Worm (Caenorhabditis elegans) whole organism, young adult: ENCODE results near the gene ptr-24.
A peak's percentile ranks its signal among the peaks of the same experiment; 100 is the strongest.

Experiments
- B0336.3 ChIP-seq: fragments of 200-800 bp; sonication (Bioruptor generic); IDR thresholded peaks from 2 replicates; pipeline ENCODE4 v1.3.6; 2022; ENCODE audit warnings: missing genetic modification characterization, missing compliant biosample characterization
- F22D6.2 ChIP-seq: sonication (generic microtip); optimal IDR thresholded peaks from 2 replicates; lab custom pipeline; 2016; ENCODE audit warnings: mild to moderate bottlenecking, missing genetic modification characterization, missing compliant biosample characterization
- F23B12.7 ChIP-seq: sonication (generic microtip); optimal IDR thresholded peaks from 2 replicates; lab custom pipeline; 2017; ENCODE audit warnings: missing genetic modification characterization, mild to moderate bottlenecking, missing compliant biosample characterization, antibody characterized with exemption, moderate library complexity; ENCODE audit not compliant: insufficient read depth
- F37B4.10 ChIP-seq: fragments of 200-800 bp; sonication (Bioruptor generic); IDR thresholded peaks from 2 replicates; pipeline ENCODE4 v1.3.6; 2022; ENCODE audit warnings: missing genetic modification characterization, missing compliant biosample characterization
- F52B5.7 ChIP-seq: sonication (generic microtip); optimal IDR thresholded peaks from 2 replicates; lab custom pipeline; 2016; ENCODE audit warnings: mild to moderate bottlenecking, missing genetic modification characterization, missing compliant biosample characterization
- F55B11.4 ChIP-seq: sonication (generic microtip); optimal IDR thresholded peaks from 2 replicates; lab custom pipeline; 2016; ENCODE audit warnings: missing compliant biosample characterization, missing genetic modification characterization, borderline replicate concordance; ENCODE audit not compliant: insufficient read depth
- F57C9.4 ChIP-seq: sonication (generic microtip); optimal IDR thresholded peaks from 2 replicates; lab custom pipeline; 2017; ENCODE audit warnings: mild to moderate bottlenecking, missing genetic modification characterization, missing compliant biosample characterization
- K12H6.12 ChIP-seq: fragments of 200-800 bp; sonication (Bioruptor generic); optimal IDR thresholded peaks from 2 replicates; lab custom pipeline; 2018; ENCODE audit warnings: mild to moderate bottlenecking, missing genetic modification characterization, missing compliant biosample characterization
- T07F8.4 ChIP-seq: sonication (generic microtip); optimal IDR thresholded peaks from 2 replicates; lab custom pipeline; 2016; ENCODE audit warnings: mild to moderate bottlenecking, missing genetic modification characterization, moderate library complexity, missing compliant biosample characterization
- Y53F4B.3 ChIP-seq: fragments of 200-800 bp; sonication (Bioruptor generic); IDR thresholded peaks from 2 replicates; pipeline ENCODE4 v1.3.6; 2022; ENCODE audit warnings: missing genetic modification reagents, missing genetic modification characterization, missing compliant biosample characterization
- Y53G8AR.9 ChIP-seq: fragments of 200-800 bp; sonication (Bioruptor generic); conservative IDR thresholded peaks from 2 replicates; pipeline ENCODE4 v1.3.6; 2022; ENCODE audit warnings: missing genetic modification reagents, missing genetic modification characterization, missing compliant biosample characterization
- Y56A3A.18 ChIP-seq: fragments of 200-800 bp; sonication (Bioruptor generic); IDR thresholded peaks from 2 replicates; pipeline ENCODE4 v1.3.6; 2022; ENCODE audit warnings: missing genetic modification reagents, missing genetic modification characterization, missing compliant biosample characterization
- Y95B8A.8 ChIP-seq: fragments of 200-800 bp; sonication (Bioruptor generic); IDR thresholded peaks from 2 replicates; pipeline ENCODE4 v1.3.6; 2022; ENCODE audit warnings: missing genetic modification reagents, missing genetic modification characterization, missing compliant biosample characterization
- aptf-2 ChIP-seq: fragments of 200-800 bp; sonication (Bioruptor generic); conservative IDR thresholded peaks from 2 replicates; pipeline ENCODE4 v1.3.6; 2022; ENCODE audit warnings: missing genetic modification reagents, missing genetic modification characterization, missing compliant biosample characterization
- aptf-3 ChIP-seq: fragments of 200-800 bp; sonication (Bioruptor generic); IDR thresholded peaks from 2 replicates; pipeline ENCODE4 v1.3.6; 2022; ENCODE audit warnings: missing genetic modification characterization, missing compliant biosample characterization
- atf-7 ChIP-seq: sonication (generic microtip); optimal IDR thresholded peaks from 2 replicates; lab custom pipeline; 2017; ENCODE audit warnings: mild to moderate bottlenecking, missing genetic modification characterization, missing compliant biosample characterization
- attf-3 ChIP-seq: fragments of 200-800 bp; sonication (Bioruptor generic); conservative IDR thresholded peaks from 2 replicates; pipeline ENCODE4 v1.3.6; 2022; ENCODE audit warnings: missing genetic modification reagents, missing genetic modification characterization, missing compliant biosample characterization
- bed-1 ChIP-seq: fragments of 200-800 bp; sonication (Bioruptor generic); IDR thresholded peaks from 2 replicates; pipeline ENCODE4 v1.3.6; 2022; ENCODE audit warnings: missing genetic modification reagents, missing genetic modification characterization, missing compliant biosample characterization
- cebp-1 ChIP-seq, 2 experiments: fragments of 200-800 bp in 1 of 2; sonication (Bioruptor generic) in 1 of 2; sonication (generic microtip) in 1 of 2; IDR thresholded peaks in 1 of 2; optimal IDR thresholded peaks in 1 of 2; 2 replicates each; pipeline versions ENCODE4 v1.3.6 to Lab custom; 2017 to 2022; ENCODE audit warnings: missing compliant biosample characterization in 2 of 2, missing genetic modification characterization in 2 of 2, mild to moderate bottlenecking in 1 of 2, missing genetic modification reagents in 1 of 2, moderate library complexity in 1 of 2
- ceh-100 ChIP-seq: fragments of 200-800 bp; sonication (Bioruptor generic); IDR thresholded peaks from 2 replicates; pipeline ENCODE4 v1.3.6; 2022; ENCODE audit warnings: missing genetic modification reagents, missing genetic modification characterization, missing compliant biosample characterization
- ceh-91 ChIP-seq: fragments of 200-800 bp; sonication (Bioruptor generic); IDR thresholded peaks from 2 replicates; pipeline ENCODE4 v1.3.6; 2022; ENCODE audit warnings: missing genetic modification reagents, missing genetic modification characterization, missing compliant biosample characterization
- chd-7 ChIP-seq: sonication (generic microtip); optimal IDR thresholded peaks from 2 replicates; lab custom pipeline; 2016; ENCODE audit warnings: mild to moderate bottlenecking, missing genetic modification characterization, moderate library complexity, missing compliant biosample characterization
- dox-1 ChIP-seq: fragments of 200-800 bp; sonication (Bioruptor generic); IDR thresholded peaks from 2 replicates; pipeline ENCODE4 v1.3.6; 2022; ENCODE audit warnings: missing genetic modification reagents, missing genetic modification characterization, missing compliant biosample characterization
- egl-18 ChIP-seq: fragments of 200-800 bp; sonication (Bioruptor generic); IDR thresholded peaks from 2 replicates; pipeline ENCODE4 v1.3.6; 2022; ENCODE audit warnings: missing genetic modification reagents, missing genetic modification characterization, missing compliant biosample characterization
- egl-44 ChIP-seq: fragments of 200-800 bp; sonication (Bioruptor generic); IDR thresholded peaks from 2 replicates; pipeline ENCODE4 v1.3.6; 2022; ENCODE audit warnings: missing genetic modification reagents, missing genetic modification characterization, missing compliant biosample characterization
- ekl-4 ChIP-seq: fragments of 200-800 bp; sonication (Bioruptor generic); IDR thresholded peaks from 2 replicates; pipeline ENCODE4 v1.3.6; 2022; ENCODE audit warnings: missing genetic modification reagents, missing genetic modification characterization, missing compliant biosample characterization
- hmg-20 ChIP-seq: fragments of 200-800 bp; sonication (Bioruptor generic); IDR thresholded peaks from 2 replicates; pipeline ENCODE4 v1.3.6; 2022; ENCODE audit warnings: missing genetic modification reagents, missing genetic modification characterization, missing compliant biosample characterization
- let-607 ChIP-seq, 2 experiments: fragments of 200-800 bp in 1 of 2; sonication (Bioruptor generic) in 1 of 2; sonication (generic microtip) in 1 of 2; optimal IDR thresholded peaks; 2 replicates each; lab custom pipeline; 2016 to 2018; ENCODE audit warnings: mild to moderate bottlenecking in 2 of 2, missing compliant biosample characterization in 2 of 2, missing genetic modification characterization in 2 of 2, moderate library complexity in 2 of 2, missing genotype in 1 of 2
- lin-54 ChIP-seq: fragments of 200-800 bp; sonication (Bioruptor generic); optimal IDR thresholded peaks from 2 replicates; lab custom pipeline; 2018; ENCODE audit warnings: mild to moderate bottlenecking, missing genetic modification characterization, missing compliant biosample characterization
- madf-8 ChIP-seq: fragments of 200-800 bp; sonication (Bioruptor generic); conservative IDR thresholded peaks from 2 replicates; pipeline ENCODE4 v1.3.6; 2022; ENCODE audit warnings: missing genetic modification reagents, missing genetic modification characterization, missing compliant biosample characterization
- mel-28 ChIP-seq: sonication (generic microtip); optimal IDR thresholded peaks from 2 replicates; lab custom pipeline; 2016; ENCODE audit warnings: borderline replicate concordance, mild to moderate bottlenecking, missing genetic modification characterization, missing compliant biosample characterization
- nfyb-1 ChIP-seq: fragments of 200-800 bp; sonication (Bioruptor generic); IDR thresholded peaks from 2 replicates; pipeline ENCODE4 v1.3.6; 2022; ENCODE audit warnings: missing genetic modification reagents, missing genetic modification characterization, missing compliant biosample characterization
- nhr-120 ChIP-seq: fragments of 200-800 bp; sonication (Bioruptor generic); IDR thresholded peaks from 2 replicates; pipeline ENCODE4 v1.3.6; 2022; ENCODE audit warnings: missing genetic modification characterization, missing compliant biosample characterization
- nhr-80 ChIP-seq: sonication (generic microtip); optimal IDR thresholded peaks from 2 replicates; lab custom pipeline; 2016; ENCODE audit warnings: missing genetic modification characterization, missing compliant biosample characterization
- nhr-90 ChIP-seq: sonication (generic microtip); optimal IDR thresholded peaks from 2 replicates; lab custom pipeline; 2016; ENCODE audit warnings: missing genotype, mild to moderate bottlenecking, missing genetic modification characterization, missing compliant biosample characterization
- sea-2 ChIP-seq: fragments of 200-800 bp; sonication (Bioruptor generic); IDR thresholded peaks from 2 replicates; pipeline ENCODE4 v1.3.6; 2022; ENCODE audit warnings: missing genetic modification characterization, missing compliant biosample characterization
- snpc-1.3 ChIP-seq: sonication (generic microtip); optimal IDR thresholded peaks from 2 replicates; lab custom pipeline; 2017; ENCODE audit warnings: missing genetic modification characterization, mild to moderate bottlenecking, missing compliant biosample characterization, antibody characterized with exemption, moderate library complexity, missing genotype, missing genetic modification reagents; ENCODE audit not compliant: insufficient read depth
- snpc-4 ChIP-seq, 5 experiments: fragments of 150-350 bp in 1 of 5; sonication (generic microtip) in 4 of 5; optimal IDR thresholded peaks; 2 replicates each; lab custom pipeline; 2014 to 2018; ENCODE audit warnings: missing genetic modification characterization in 5 of 5, missing biosample characterization in 3 of 5, antibody characterized with exemption in 2 of 5, mild to moderate bottlenecking in 2 of 5, missing compliant biosample characterization in 2 of 5, missing genotype in 2 of 5, moderate library complexity in 2 of 5, missing genetic modification reagents in 1 of 5
- unc-62 ChIP-seq: fragments of 150-350 bp; optimal IDR thresholded peaks from 2 replicates; lab custom pipeline; 2014; ENCODE audit warnings: missing biosample characterization, missing genetic modification reagents, missing genetic modification characterization
- zfh-2 ChIP-seq: fragments of 200-800 bp; sonication (Bioruptor generic); conservative IDR thresholded peaks from 2 replicates; pipeline ENCODE4 v1.3.6; 2022; ENCODE audit warnings: missing genetic modification reagents, missing genetic modification characterization, missing compliant biosample characterization

The ptr-24 gene

DNA sequence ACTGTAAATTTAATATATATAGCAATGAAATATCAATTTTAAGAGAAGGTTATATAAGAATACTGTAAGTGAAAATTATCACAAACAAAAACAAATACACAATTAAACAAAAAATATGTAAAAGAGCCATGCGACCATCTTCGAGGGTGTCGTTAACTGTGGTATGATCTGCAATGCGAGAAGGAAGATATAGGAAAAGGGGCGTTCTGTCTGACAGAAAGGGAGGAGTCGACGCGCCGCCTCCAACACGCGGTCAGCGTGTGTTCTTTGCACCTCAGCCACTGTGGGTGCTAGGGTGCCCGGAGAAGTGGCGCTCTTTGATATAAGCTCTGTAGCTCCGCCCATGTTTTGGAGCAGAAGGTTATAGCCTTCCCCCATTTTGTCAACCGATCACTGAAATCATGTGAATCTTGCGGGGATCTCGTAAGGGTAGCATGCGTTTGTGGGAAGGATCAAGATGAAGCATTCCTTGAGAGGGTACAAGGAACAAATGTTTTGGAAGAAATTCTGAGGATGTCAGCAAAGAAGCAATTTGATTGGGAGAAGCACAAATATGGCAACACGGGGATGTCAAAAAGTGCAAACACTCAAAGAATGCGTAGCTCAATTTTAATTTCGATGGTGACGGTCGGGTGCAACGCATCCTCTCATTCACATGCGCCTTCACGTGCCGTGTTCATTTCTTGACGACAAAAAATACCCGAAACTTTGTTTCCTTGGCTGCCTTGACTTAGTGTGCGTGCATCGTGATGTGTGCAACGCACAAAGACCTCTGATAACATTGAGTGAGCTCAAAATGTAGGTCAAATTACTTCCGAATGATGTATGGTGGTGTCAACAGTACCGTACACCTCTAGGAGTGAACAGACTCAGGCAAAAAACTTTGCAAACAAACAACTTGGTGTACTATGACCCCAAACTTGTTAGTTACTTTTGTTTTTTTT lies 13.2 kb downstream of the ptr-24 start, which contains the start of gene mxl-3 (continued):
- TF ChIP-seq snpc-4 (GFP tag; optimal IDR thresholded peaks at IDR 0.05; lab: Kevin White, UChicago) (no peak), snpc-4 (tag; optimal IDR thresholded peaks at IDR 0.05; lab: Kevin White, UChicago) (peak in 1 of 4 experiments; percentile 26), Y53G8AR.9 (GFP tag; lab: Robert Waterston, UW) (0 out of 2 replicates have a peak, but pooled peaks have one; percentile 29), let-607 (tag; optimal IDR thresholded peaks at IDR 0.05; lab: Kevin White, UChicago) (peak in 1 of 2 experiments; percentile 21), ceh-91 (GFP tag; lab: Robert Waterston, UW) (no peak), F22D6.2 (no peak), Y95B8A.8 (no peak), atf-7 (peak; percentile 19), nhr-80 (tag; lab: Kevin White, UChicago) (peak; percentile 38), zfh-2 (GFP tag; lab: Robert Waterston, UW) (peak; percentile 80), unc-62 (GFP tag; lab: Kevin White, UChicago) (no peak), nfyb-1 (GFP tag; lab: Robert Waterston, UW) (peak; percentile 53), sea-2 (GFP tag; lab: Robert Waterston, UW) (no peak), Y53F4B.3 (GFP tag; lab: Robert Waterston, UW) (no peak)
- TF ChIP-seq, all 124 proteins: peak for 14

DNA sequence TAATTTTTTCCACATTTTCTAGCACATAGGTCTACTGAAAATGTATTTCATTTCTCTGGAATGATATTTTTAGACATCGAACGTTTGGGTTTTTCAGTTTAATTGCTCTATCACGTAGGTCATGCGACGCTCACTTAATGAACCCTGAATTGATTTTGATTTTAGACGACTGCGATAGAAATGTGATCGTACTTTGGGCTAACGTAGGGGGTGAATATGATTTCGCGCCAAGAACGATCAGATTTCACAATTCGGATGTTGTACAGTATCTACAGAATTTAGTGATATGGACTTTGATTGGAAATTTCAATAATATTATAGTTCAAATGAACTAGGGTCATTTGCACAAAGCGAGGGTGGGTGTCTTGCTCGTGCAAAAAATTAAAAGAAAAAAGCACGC lies 14.3 kb downstream of the ptr-24 start:
- TF ChIP-seq cebp-1 (GFP tag; IDR thresholded peaks at IDR 0.05; lab: Robert Waterston, UW), result no peak
- peak; percentile 52 for TF ChIP-seq cebp-1 (tag; optimal IDR thresholded peaks at IDR 0.05; lab: Kevin White, UChicago)
- no peak for TF ChIP-seq atf-7
- no peak for TF ChIP-seq B0336.3 (GFP tag; lab: Robert Waterston, UW)

DNA sequence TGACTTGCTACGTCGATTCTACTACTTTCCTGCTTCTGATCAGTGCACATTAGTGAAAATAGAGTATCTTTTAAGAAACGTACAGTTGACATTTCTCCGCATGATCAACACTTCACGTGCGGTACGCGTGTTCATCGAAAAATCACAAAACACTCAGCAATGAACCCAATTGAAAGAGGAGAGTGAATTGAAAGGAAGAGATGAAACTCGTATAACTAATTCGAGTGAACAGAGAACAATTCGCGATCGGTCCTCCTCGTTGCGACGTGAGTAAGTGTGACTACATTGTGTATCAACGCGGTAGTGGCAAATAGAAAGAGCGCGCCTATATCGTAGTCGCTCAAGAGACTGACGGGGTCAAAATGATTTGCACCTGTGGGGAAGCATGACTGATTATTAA lies 15.7 kb downstream of the ptr-24 start:
- TF ChIP-seq ceh-91 (GFP tag; lab: Robert Waterston, UW) (no peak), dox-1 (0 out of 2 replicates have a peak, but pooled peaks have one; percentile 6), B0336.3 (GFP tag; lab: Robert Waterston, UW) (0 out of 2 replicates have a peak, but pooled peaks have one; percentile 50), F23B12.7 (tag; lab: Kevin White, UChicago) (no peak), snpc-4 (GFP tag; optimal IDR thresholded peaks at IDR 0.05; lab: Kevin White, UChicago) (no peak), snpc-4 (tag; optimal IDR thresholded peaks at IDR 0.05; lab: Kevin White, UChicago) (peak in 2 of 4 experiments; percentile 22 to 23), mel-28 (tag; lab: Kevin White, UChicago) (no peak), chd-7 (tag; lab: Kevin White, UChicago) (peak; percentile 50), hmg-20 (no peak), aptf-3 (GFP tag; lab: Robert Waterston, UW) (no peak), Y56A3A.18 (GFP tag; lab: Robert Waterston, UW) (no peak), nhr-90 (no peak), ekl-4 (GFP tag; lab: Robert Waterston, UW) (no peak), ceh-100 (GFP tag; lab: Robert Waterston, UW) (no peak), F52B5.7 (no peak), Y95B8A.8 (no peak), F37B4.10 (GFP tag; lab: Robert Waterston, UW) (no peak), let-607 (tag; optimal IDR thresholded peaks at IDR 0.05; lab: Kevin White, UChicago) (peak in 1 of 2 experiments; percentile 14), lin-54 (GFP tag; lab: Kevin White, UChicago) (no peak), nhr-120 (GFP tag; lab: Robert Waterston, UW) (no peak), egl-44 (no peak), egl-18 (GFP tag; lab: Robert Waterston, UW) (no peak), aptf-2 (no peak), unc-62 (GFP tag; lab: Kevin White, UChicago) (no peak), F55B11.4 (no peak), K12H6.12 (tag; lab: Kevin White, UChicago) (no peak), snpc-1.3 (no peak), T07F8.4 (tag; lab: Kevin White, UChicago) (no peak), F57C9.4 (tag; lab: Kevin White, UChicago) (no peak), bed-1 (GFP tag; lab: Robert Waterston, UW) (no peak), madf-8 (GFP tag; lab: Robert Waterston, UW) (no peak), attf-3 (GFP tag; lab: Robert Waterston, UW) (no peak)
